Worm (Caenorhabditis elegans) whole organism, L1 larva: Measurements from ENCODE around the gene shw-3.

Experiments
- C16A3.4 ChIP-seq: fragments of 150-350 bp; optimal IDR thresholded peaks from 2 replicates; lab custom pipeline; 2014; ENCODE audit warnings: missing biosample characterization, missing genetic modification characterization
- alr-1 ChIP-seq: fragments of 200-800 bp; sonication (Bioruptor generic); optimal IDR thresholded peaks from 2 replicates; lab custom pipeline; 2018; ENCODE audit warnings: borderline replicate concordance, mild to moderate bottlenecking, missing genetic modification characterization, missing compliant biosample characterization
- nhr-237 ChIP-seq: fragments of 150-350 bp; optimal IDR thresholded peaks from 2 replicates; lab custom pipeline; 2014; ENCODE audit warnings: missing biosample characterization, missing genetic modification characterization

ce11 chrV:13036466-13036865 lies 49.5 kb upstream of the shw-3 start, which contains the start of gene W07G4.2:
- TF ChIP-seq alr-1 (no peak), nhr-237 (tag; lab: Kevin White, UChicago) (no peak), C16A3.4 (tag; lab: Kevin White, UChicago) (no peak)
